Worm (Caenorhabditis elegans) whole organism, young adult: ENCODE data around the gene Y7A5A.1.
"Not testable (repeated sequence)": the region's sequence is repeated elsewhere in the genome, so short reads cannot be mapped to it uniquely, and the experiment has no call there.

Experiments used
- C06A6.2 ChIP-seq: fragments of 200-800 bp; sonication (Bioruptor generic); conservative IDR thresholded peaks from 2 replicates; pipeline ENCODE4 v1.3.6; 2022; ENCODE audit warnings: missing genetic modification characterization, missing compliant biosample characterization
- D2030.7 ChIP-seq: fragments of 200-800 bp; sonication (Bioruptor generic); IDR thresholded peaks from 2 replicates; pipeline ENCODE4 v1.3.6; 2022; ENCODE audit warnings: missing genetic modification reagents, missing genetic modification characterization, missing compliant biosample characterization
- F39B2.1 ChIP-seq: fragments of 200-800 bp; sonication (Bioruptor generic); IDR thresholded peaks from 2 replicates; pipeline ENCODE4 v1.3.6; 2022; ENCODE audit warnings: missing genetic modification reagents, missing genetic modification characterization, missing compliant biosample characterization
- F55B11.4 ChIP-seq: sonication (generic microtip); optimal IDR thresholded peaks from 2 replicates; lab custom pipeline; 2016; ENCODE audit warnings: missing compliant biosample characterization, missing genetic modification characterization, borderline replicate concordance; ENCODE audit not compliant: insufficient read depth
- T26A5.8 ChIP-seq: sonication (generic microtip); optimal IDR thresholded peaks from 2 replicates; lab custom pipeline; 2016; ENCODE audit warnings: missing genetic modification characterization, missing compliant biosample characterization
- ZK185.1 ChIP-seq: sonication (generic microtip); optimal IDR thresholded peaks from 2 replicates; lab custom pipeline; 2016; ENCODE audit warnings: mild to moderate bottlenecking, missing genetic modification characterization, missing compliant biosample characterization; ENCODE audit not compliant: poor library complexity, severe bottlenecking
- ama-1 ChIP-seq, 3 experiments: fragments of 150-350 bp in 1 of 3; sonication (generic microtip) in 2 of 3; optimal IDR thresholded peaks; 2 replicates each; lab custom pipeline; 2014 to 2018; ENCODE audit warnings: missing biosample characterization in 2 of 3, missing genetic modification characterization in 2 of 3, missing genetic modification reagents in 2 of 3
- attf-5 ChIP-seq: fragments of 200-800 bp; sonication (Bioruptor generic); optimal IDR thresholded peaks from 2 replicates; lab custom pipeline; 2018; ENCODE audit warnings: mild to moderate bottlenecking, missing genetic modification characterization, missing compliant biosample characterization
- attf-6 ChIP-seq: fragments of 200-800 bp; sonication (Bioruptor generic); IDR thresholded peaks from 2 replicates; pipeline ENCODE4 v1.3.6; 2022; ENCODE audit warnings: missing genetic modification reagents, missing genetic modification characterization, missing compliant biosample characterization
- bed-2 ChIP-seq: fragments of 200-800 bp; sonication (Bioruptor generic); IDR thresholded peaks from 2 replicates; pipeline ENCODE4 v1.3.6; 2022; ENCODE audit warnings: missing genetic modification reagents, missing genetic modification characterization, missing compliant biosample characterization
- cebp-1 ChIP-seq, 2 experiments: fragments of 200-800 bp in 1 of 2; sonication (Bioruptor generic) in 1 of 2; sonication (generic microtip) in 1 of 2; IDR thresholded peaks in 1 of 2; optimal IDR thresholded peaks in 1 of 2; 2 replicates each; pipeline versions ENCODE4 v1.3.6 to Lab custom; 2017 to 2022; ENCODE audit warnings: missing compliant biosample characterization in 2 of 2, missing genetic modification characterization in 2 of 2, mild to moderate bottlenecking in 1 of 2, missing genetic modification reagents in 1 of 2, moderate library complexity in 1 of 2
- ceh-27 ChIP-seq: fragments of 200-800 bp; sonication (Bioruptor generic); optimal IDR thresholded peaks from 2 replicates; lab custom pipeline; 2018; ENCODE audit warnings: mild to moderate bottlenecking, missing genetic modification characterization, moderate library complexity, missing compliant biosample characterization
- dox-1 ChIP-seq: fragments of 200-800 bp; sonication (Bioruptor generic); IDR thresholded peaks from 2 replicates; pipeline ENCODE4 v1.3.6; 2022; ENCODE audit warnings: missing genetic modification reagents, missing genetic modification characterization, missing compliant biosample characterization
- egl-18 ChIP-seq: fragments of 200-800 bp; sonication (Bioruptor generic); IDR thresholded peaks from 2 replicates; pipeline ENCODE4 v1.3.6; 2022; ENCODE audit warnings: missing genetic modification reagents, missing genetic modification characterization, missing compliant biosample characterization
- egrh-3 ChIP-seq: fragments of 200-800 bp; sonication (Bioruptor generic); IDR thresholded peaks from 2 replicates; pipeline ENCODE4 v1.3.6; 2022; ENCODE audit warnings: missing genetic modification reagents, missing genetic modification characterization, missing compliant biosample characterization
- fkh-3 ChIP-seq: sonication (generic microtip); optimal IDR thresholded peaks from 2 replicates; lab custom pipeline; 2016; ENCODE audit warnings: mild to moderate bottlenecking, missing genetic modification characterization, missing compliant biosample characterization
- gei-17 ChIP-seq: fragments of 200-800 bp; sonication (Bioruptor generic); optimal IDR thresholded peaks from 2 replicates; lab custom pipeline; 2018; ENCODE audit warnings: mild to moderate bottlenecking, missing genetic modification characterization, missing compliant biosample characterization
- him-1 ChIP-seq: sonication (generic microtip); optimal IDR thresholded peaks from 2 replicates; lab custom pipeline; 2016; ENCODE audit warnings: missing genotype, missing genetic modification reagents, missing genetic modification characterization, missing compliant biosample characterization
- hmg-1.2 ChIP-seq: fragments of 200-800 bp; sonication (Bioruptor generic); IDR thresholded peaks from 2 replicates; pipeline ENCODE4 v1.3.6; 2022; ENCODE audit warnings: missing genetic modification reagents, missing genetic modification characterization, missing compliant biosample characterization
- lag-1 ChIP-seq: fragments of 200-800 bp; sonication (Bioruptor generic); IDR thresholded peaks from 2 replicates; pipeline ENCODE4 v1.3.6; 2022; ENCODE audit warnings: missing genetic modification reagents, missing genetic modification characterization, missing compliant biosample characterization
- let-607 ChIP-seq, 2 experiments: fragments of 200-800 bp in 1 of 2; sonication (Bioruptor generic) in 1 of 2; sonication (generic microtip) in 1 of 2; optimal IDR thresholded peaks; 2 replicates each; lab custom pipeline; 2016 to 2018; ENCODE audit warnings: mild to moderate bottlenecking in 2 of 2, missing compliant biosample characterization in 2 of 2, missing genetic modification characterization in 2 of 2, moderate library complexity in 2 of 2, missing genotype in 1 of 2
- lin-26 ChIP-seq: fragments of 200-800 bp; sonication (Bioruptor generic); IDR thresholded peaks from 2 replicates; pipeline ENCODE4 v1.3.6; 2022; ENCODE audit warnings: missing genetic modification reagents, missing genetic modification characterization, missing compliant biosample characterization
- lin-35 ChIP-seq, 3 experiments: fragments of 150-350 bp in 2 of 3; sonication (generic microtip) in 1 of 3; optimal IDR thresholded peaks; 2 replicates each; lab custom pipeline; 2014 to 2018; ENCODE audit warnings: missing biosample characterization in 3 of 3, missing genetic modification characterization in 3 of 3, missing genetic modification reagents in 3 of 3
- lin-40 ChIP-seq: sonication (generic microtip); optimal IDR thresholded peaks from 2 replicates; lab custom pipeline; 2016; ENCODE audit warnings: missing genetic modification characterization, mild to moderate bottlenecking, missing compliant biosample characterization, missing genotype, missing genetic modification reagents
- lin-54 ChIP-seq: fragments of 200-800 bp; sonication (Bioruptor generic); optimal IDR thresholded peaks from 2 replicates; lab custom pipeline; 2018; ENCODE audit warnings: mild to moderate bottlenecking, missing genetic modification characterization, missing compliant biosample characterization
- lir-1 ChIP-seq: fragments of 200-800 bp; sonication (Bioruptor generic); conservative IDR thresholded peaks from 2 replicates; pipeline ENCODE4 v1.3.6; 2022; ENCODE audit warnings: missing genetic modification reagents, missing genetic modification characterization, missing compliant biosample characterization
- lsl-1 ChIP-seq: fragments of 200-800 bp; sonication (Bioruptor generic); optimal IDR thresholded peaks from 2 replicates; lab custom pipeline; 2018; ENCODE audit warnings: mild to moderate bottlenecking, missing genetic modification characterization, moderate library complexity, missing compliant biosample characterization
- lsy-27 ChIP-seq: sonication (generic microtip); optimal IDR thresholded peaks from 2 replicates; lab custom pipeline; 2017; ENCODE audit warnings: missing genetic modification characterization, mild to moderate bottlenecking, missing compliant biosample characterization, antibody characterized with exemption, missing genotype, borderline replicate concordance; ENCODE audit not compliant: insufficient read depth
- madf-6 ChIP-seq: fragments of 200-800 bp; sonication (Bioruptor generic); IDR thresholded peaks from 2 replicates; pipeline ENCODE4 v1.3.6; 2022; ENCODE audit warnings: missing genetic modification reagents, missing genetic modification characterization, missing compliant biosample characterization
- madf-8 ChIP-seq: fragments of 200-800 bp; sonication (Bioruptor generic); conservative IDR thresholded peaks from 2 replicates; pipeline ENCODE4 v1.3.6; 2022; ENCODE audit warnings: missing genetic modification reagents, missing genetic modification characterization, missing compliant biosample characterization
- mcd-1 ChIP-seq: fragments of 200-800 bp; sonication (Bioruptor generic); IDR thresholded peaks from 2 replicates; pipeline ENCODE4 v1.3.6; 2022; ENCODE audit warnings: missing genetic modification reagents, missing genetic modification characterization, missing compliant biosample characterization
- nfya-2 ChIP-seq: fragments of 200-800 bp; sonication (Bioruptor generic); IDR thresholded peaks from 2 replicates; pipeline ENCODE4 v1.3.6; 2022; ENCODE audit warnings: missing genetic modification reagents, missing genetic modification characterization, missing compliant biosample characterization
- nfyb-1 ChIP-seq: fragments of 200-800 bp; sonication (Bioruptor generic); IDR thresholded peaks from 2 replicates; pipeline ENCODE4 v1.3.6; 2022; ENCODE audit warnings: missing genetic modification reagents, missing genetic modification characterization, missing compliant biosample characterization
- nhr-179 ChIP-seq: sonication (generic microtip); optimal IDR thresholded peaks from 2 replicates; lab custom pipeline; 2016; ENCODE audit warnings: mild to moderate bottlenecking, missing genetic modification characterization, missing compliant biosample characterization
- nhr-80 ChIP-seq: sonication (generic microtip); optimal IDR thresholded peaks from 2 replicates; lab custom pipeline; 2016; ENCODE audit warnings: missing genetic modification characterization, missing compliant biosample characterization
- nhr-90 ChIP-seq: sonication (generic microtip); optimal IDR thresholded peaks from 2 replicates; lab custom pipeline; 2016; ENCODE audit warnings: missing genotype, mild to moderate bottlenecking, missing genetic modification characterization, missing compliant biosample characterization
- rcor-1 ChIP-seq: fragments of 200-800 bp; sonication (Bioruptor generic); IDR thresholded peaks from 2 replicates; pipeline ENCODE4 v1.3.6; 2022; ENCODE audit warnings: missing genetic modification reagents, missing genetic modification characterization, missing compliant biosample characterization
- sea-2 ChIP-seq: fragments of 200-800 bp; sonication (Bioruptor generic); IDR thresholded peaks from 2 replicates; pipeline ENCODE4 v1.3.6; 2022; ENCODE audit warnings: missing genetic modification characterization, missing compliant biosample characterization
- zfh-2 ChIP-seq: fragments of 200-800 bp; sonication (Bioruptor generic); conservative IDR thresholded peaks from 2 replicates; pipeline ENCODE4 v1.3.6; 2022; ENCODE audit warnings: missing genetic modification reagents, missing genetic modification characterization, missing compliant biosample characterization
- ztf-25 ChIP-seq: fragments of 200-800 bp; sonication (Bioruptor generic); IDR thresholded peaks from 2 replicates; pipeline ENCODE4 v1.3.6; 2022; ENCODE audit warnings: missing genetic modification reagents, missing genetic modification characterization, missing compliant biosample characterization
- ztf-6 ChIP-seq: fragments of 200-800 bp; sonication (Bioruptor generic); IDR thresholded peaks from 2 replicates; pipeline ENCODE4 v1.3.6; 2022; ENCODE audit warnings: missing genetic modification reagents, missing genetic modification characterization, missing compliant biosample characterization

Gene Y7A5A.1

DNA sequence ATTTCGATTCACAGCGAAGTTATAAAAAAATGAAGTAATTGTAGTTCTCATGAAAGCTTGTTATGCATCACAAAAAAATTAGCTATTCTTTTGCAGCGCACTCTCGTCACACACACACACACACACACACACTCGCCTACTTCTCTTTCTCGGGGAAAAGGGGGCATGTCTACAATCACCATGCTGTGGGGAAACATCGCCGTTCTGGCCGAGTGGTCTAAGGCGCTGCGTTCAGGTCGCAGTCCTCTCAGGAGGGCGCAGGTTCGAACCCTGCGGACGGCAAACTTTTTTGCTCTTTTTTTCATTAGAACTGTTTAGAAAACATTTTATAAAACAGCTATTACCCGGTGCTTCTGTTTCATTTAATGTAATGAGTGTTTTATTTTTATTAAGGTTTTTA is 29.4 kb downstream of the Y7A5A.1 start (continued):
- TF ChIP-seq fkh-3 = peak; percentile 48
- TF ChIP-seq, all 124 proteins: peak for 84

DNA sequence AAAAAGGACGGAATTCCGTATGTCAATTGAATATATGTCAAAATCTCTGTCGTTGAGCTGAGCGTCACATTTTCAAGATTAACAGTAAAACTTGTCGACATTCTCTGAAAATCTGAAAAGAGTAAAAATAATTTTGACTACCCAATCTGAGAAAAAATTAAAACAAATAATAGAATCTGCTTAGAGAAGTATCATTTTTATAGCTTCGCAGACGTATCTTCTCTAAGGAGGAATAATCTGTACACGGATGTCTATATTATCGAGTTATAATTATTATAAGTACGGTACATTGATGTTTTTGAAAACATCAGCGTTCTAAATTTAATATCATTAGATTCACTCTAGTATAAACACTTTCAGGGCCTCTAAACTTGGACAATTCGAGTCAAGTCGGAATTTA is 30.8 kb downstream of the Y7A5A.1 start, which contains the start of gene srg-64:
Gene srg-64, minus strand, starts transcription at position 101 of the 400 bp plus-strand sequence.
- TF ChIP-seq lsy-27 (tag; lab: Kevin White, UChicago) (no peak), nhr-179 (no peak), nfyb-1 (GFP tag; lab: Robert Waterston, UW) (no peak), nfya-2 (no peak), C06A6.2 (GFP tag; lab: Robert Waterston, UW) (no peak), egl-18 (no peak), ztf-6 (no peak), rcor-1 (GFP tag; lab: Robert Waterston, UW) (no peak), madf-8 (GFP tag; lab: Robert Waterston, UW) (no peak), fkh-3 (no peak)

DNA sequence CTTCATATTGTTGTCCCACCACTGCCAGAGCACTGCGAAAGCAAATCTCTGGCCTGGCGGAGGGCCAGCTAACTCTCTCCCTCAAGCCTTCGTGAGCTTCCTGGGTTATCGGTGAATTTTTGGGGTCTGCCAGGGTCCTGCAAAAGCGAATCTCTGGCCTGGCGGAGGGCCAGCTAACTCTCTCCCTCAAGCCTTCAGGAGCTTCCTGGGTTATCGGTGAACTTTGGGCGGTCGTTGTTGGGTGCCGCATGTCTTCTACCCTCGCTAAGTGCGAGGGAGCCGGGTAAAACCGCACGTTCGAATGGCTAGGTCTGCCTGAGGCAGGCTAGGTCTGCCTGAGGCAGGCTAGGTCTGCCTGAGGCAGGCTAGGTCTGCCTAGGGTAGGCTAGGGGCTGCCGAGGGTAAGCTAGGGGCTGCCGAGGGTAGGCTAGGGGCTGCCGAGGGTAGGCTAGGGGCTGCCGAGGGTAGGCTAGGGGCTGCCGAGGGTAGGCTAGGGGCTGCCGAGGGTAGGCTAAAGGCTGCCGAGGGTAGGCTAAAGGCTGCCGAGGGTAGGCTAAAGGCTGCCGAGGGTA is 32.8 kb downstream of the Y7A5A.1 start:
- TF ChIP-seq zfh-2 (GFP tag; lab: Robert Waterston, UW) (peak; percentile 85), ztf-25 (GFP tag; lab: Robert Waterston, UW) (0 out of 2 replicates have a peak, but pooled peaks have one; percentile 37), madf-6 (GFP tag; lab: Robert Waterston, UW) (0 out of 2 replicates have a peak, but pooled peaks have one; percentile 7), egrh-3 (peak; percentile 95), lin-26 (peak; percentile 50; the same call in 1 of the 2 replicates), attf-6 (peak; percentile 59; the same call in 1 of the 2 replicates), dox-1 (GFP tag; lab: Robert Waterston, UW) (peak; percentile 49; the same call in 1 of the 2 replicates), bed-2 (0 out of 2 replicates have a peak, but pooled peaks have one; percentile 18), cebp-1 (GFP tag; IDR thresholded peaks at IDR 0.05; lab: Robert Waterston, UW) (peak; percentile 38; the same call in 1 of the 2 replicates), mcd-1 (GFP tag; lab: Robert Waterston, UW) (peak; percentile 43)
- TF ChIP-seq cebp-1 (tag; optimal IDR thresholded peaks at IDR 0.05; lab: Kevin White, UChicago) = not testable (repeated sequence)

DNA sequence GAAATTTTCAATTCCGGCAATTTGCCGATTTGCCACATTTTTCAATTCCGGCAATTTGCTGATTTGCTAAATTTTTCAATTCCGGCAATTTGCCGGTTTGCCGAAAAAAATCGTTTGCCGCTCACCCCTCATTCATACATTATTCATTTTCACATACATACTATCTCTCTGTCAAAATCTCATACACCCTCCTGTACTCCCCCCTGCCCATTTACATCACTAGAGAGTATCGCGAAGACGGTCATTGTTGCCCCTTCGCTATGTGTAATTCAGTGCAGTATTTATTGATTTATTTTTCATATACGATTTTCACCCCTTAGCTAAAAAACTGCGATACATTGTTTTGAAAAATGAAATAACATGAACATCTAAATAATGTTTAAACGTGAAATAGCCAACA is 34.9 kb downstream of the Y7A5A.1 start:
- TF ChIP-seq ztf-6 (no peak), F55B11.4 (tag; lab: Kevin White, UChicago) (no peak), cebp-1 (GFP tag; IDR thresholded peaks at IDR 0.05; lab: Robert Waterston, UW) (no peak), cebp-1 (tag; optimal IDR thresholded peaks at IDR 0.05; lab: Kevin White, UChicago) (peak; percentile 66), ceh-27 (peak; percentile 49), let-607 (tag; optimal IDR thresholded peaks at IDR 0.05; lab: Kevin White, UChicago) (peak in 1 of 2 experiments; percentile 64), lsl-1 (no peak), hmg-1.2 (GFP tag; lab: Robert Waterston, UW) (peak; percentile 56), ZK185.1 (tag; lab: Kevin White, UChicago) (no peak), lin-54 (peak; percentile 32), nhr-80 (tag; lab: Kevin White, UChicago) (peak; percentile 47), nhr-90 (tag; lab: Kevin White, UChicago) (no peak), sea-2 (GFP tag; lab: Robert Waterston, UW) (no peak), ama-1 (optimal IDR thresholded peaks at IDR 0.05; lab: Kevin White, UChicago) (no peak), ama-1 (GFP tag; optimal IDR thresholded peaks at IDR 0.05; lab: Kevin White, UChicago) (no peak), F39B2.1 (GFP tag; lab: Robert Waterston, UW) (no peak), D2030.7 (GFP tag; lab: Robert Waterston, UW) (no peak), lag-1 (GFP tag; lab: Robert Waterston, UW) (no peak), lir-1 (GFP tag; lab: Robert Waterston, UW) (no peak), dox-1 (GFP tag; lab: Robert Waterston, UW) (peak; percentile 78), attf-5 (GFP tag; lab: Kevin White, UChicago) (no peak), gei-17 (peak; percentile 93), T26A5.8 (tag; lab: Kevin White, UChicago) (no peak), lin-40 (peak; percentile 92), mcd-1 (GFP tag; lab: Robert Waterston, UW) (peak; percentile 41; the same call in 1 of the 2 replicates), lin-35 (GFP tag; optimal IDR thresholded peaks at IDR 0.05; lab: Kevin White, UChicago) (peak in 1 of 3 experiments; percentile 72), him-1 (no peak)
